Worm (Caenorhabditis elegans) whole organism, L4 larva: Measurements from ENCODE around the gene M01H9.2.

Source experiments
- F49E8.2 ChIP-seq: sonication (generic microtip); optimal IDR thresholded peaks from 2 replicates; lab custom pipeline; 2016; ENCODE audit warnings: missing compliant biosample characterization, mild to moderate bottlenecking, missing genetic modification characterization, borderline replicate concordance
- Y105C5A.15 ChIP-seq: fragments of 200-800 bp; sonication (Bioruptor generic); IDR thresholded peaks from 2 replicates; pipeline ENCODE4 v1.3.6; 2022; ENCODE audit warnings: missing genetic modification characterization, missing compliant biosample characterization
- Y48G9A.11 ChIP-seq: fragments of 200-800 bp; sonication (Bioruptor generic); IDR thresholded peaks from 2 replicates; pipeline ENCODE4 v1.3.6; 2022; ENCODE audit warnings: missing genetic modification reagents, missing genetic modification characterization, missing compliant biosample characterization
- ZK337.2 ChIP-seq: fragments of 200-800 bp; sonication (Bioruptor generic); IDR thresholded peaks from 2 replicates; pipeline ENCODE4 v1.3.6; 2022; ENCODE audit warnings: missing genetic modification reagents, missing genetic modification characterization, missing compliant biosample characterization
- aha-1 ChIP-seq: fragments of 150-350 bp; peaks from one replicate; lab custom pipeline; 2014; ENCODE audit warnings: missing biosample characterization, missing genetic modification characterization
- aly-2 ChIP-seq: sonication (generic microtip); optimal IDR thresholded peaks from 2 replicates; lab custom pipeline; 2018; ENCODE audit warnings: missing biosample characterization, missing genetic modification characterization
- ama-1 ChIP-seq: fragments of 150-350 bp; optimal IDR thresholded peaks from 2 replicates; lab custom pipeline; 2014; ENCODE audit warnings: inconsistent platforms, mixed read lengths
- attf-4 ChIP-seq: sonication (generic microtip); optimal IDR thresholded peaks from 3 replicates; lab custom pipeline; 2017; ENCODE audit warnings: missing biosample characterization, missing genetic modification characterization
- ceh-28 ChIP-seq: fragments of 150-350 bp; optimal IDR thresholded peaks from 2 replicates; lab custom pipeline; 2014; ENCODE audit warnings: missing biosample characterization, missing genetic modification reagents, missing genetic modification characterization
- ceh-44 ChIP-seq: fragments of 200-800 bp; sonication (Bioruptor generic); IDR thresholded peaks from 2 replicates; pipeline ENCODE4 v1.3.6; 2022; ENCODE audit warnings: missing genetic modification reagents, missing genetic modification characterization, missing compliant biosample characterization
- ceh-62 ChIP-seq: sonication (generic microtip); optimal IDR thresholded peaks from 2 replicates; lab custom pipeline; 2017; ENCODE audit warnings: missing biosample characterization, missing genetic modification characterization
- ceh-82 ChIP-seq: sonication (generic microtip); optimal IDR thresholded peaks from 2 replicates; lab custom pipeline; 2017; ENCODE audit warnings: missing biosample characterization, missing genetic modification characterization
- ctbp-1 ChIP-seq: fragments of 200-800 bp; sonication (Bioruptor generic); IDR thresholded peaks from 2 replicates; pipeline ENCODE4 v1.3.6; 2022; ENCODE audit warnings: missing genetic modification reagents, missing genetic modification characterization, missing compliant biosample characterization
- daf-16 ChIP-seq, 3 experiments: sonication (generic microtip); optimal IDR thresholded peaks; 2 replicates each; lab custom pipeline; 2016 to 2017; ENCODE audit warnings: missing genetic modification characterization in 3 of 3, missing genetic modification reagents in 3 of 3, mild to moderate bottlenecking in 2 of 3, missing compliant biosample characterization in 2 of 3, missing biosample characterization in 1 of 3, moderate library complexity in 1 of 3
- daf-19 ChIP-seq: fragments of 200-800 bp; sonication (Bioruptor generic); conservative IDR thresholded peaks from 2 replicates; pipeline ENCODE4 v1.3.6; 2022; ENCODE audit warnings: missing genetic modification characterization, missing compliant biosample characterization
- daf-8 ChIP-seq: fragments of 200-800 bp; sonication (Bioruptor generic); IDR thresholded peaks from 2 replicates; pipeline ENCODE4 v1.3.6; 2022; ENCODE audit warnings: missing genetic modification characterization, missing compliant biosample characterization
- dmd-6 ChIP-seq: fragments of 200-800 bp; sonication (Bioruptor generic); IDR thresholded peaks from 2 replicates; pipeline ENCODE4 v1.3.6; 2022; ENCODE audit warnings: missing genetic modification reagents, missing genetic modification characterization, missing compliant biosample characterization
- dmd-8 ChIP-seq: fragments of 200-800 bp; sonication (Bioruptor generic); IDR thresholded peaks from 2 replicates; pipeline ENCODE4 v1.3.6; 2022; ENCODE audit warnings: missing genetic modification characterization, missing compliant biosample characterization
- dpl-1 ChIP-seq: fragments of 150-350 bp; optimal IDR thresholded peaks from 2 replicates; lab custom pipeline; 2014; ENCODE audit warnings: missing biosample characterization, missing genetic modification reagents, missing genetic modification characterization
- duxl-1 ChIP-seq: sonication (generic microtip); optimal IDR thresholded peaks from 2 replicates; lab custom pipeline; 2016; ENCODE audit warnings: mild to moderate bottlenecking, missing genetic modification characterization, moderate library complexity, missing compliant biosample characterization; ENCODE audit not compliant: poor library complexity
- fkh-10 ChIP-seq: fragments of 150-350 bp; optimal IDR thresholded peaks from 2 replicates; lab custom pipeline; 2014; ENCODE audit warnings: missing biosample characterization, missing genetic modification reagents, missing genetic modification characterization
- fos-1 ChIP-seq: fragments of 150-350 bp; optimal IDR thresholded peaks from 2 replicates; lab custom pipeline; 2014; ENCODE audit warnings: missing biosample characterization, missing genetic modification characterization
- hif-1 ChIP-seq, 2 experiments: sonication (generic microtip); optimal IDR thresholded peaks; 2 replicates each; lab custom pipeline; 2016 to 2017; ENCODE audit warnings: missing compliant biosample characterization in 2 of 2, missing genetic modification characterization in 2 of 2, missing genetic modification reagents in 2 of 2, missing genotype in 2 of 2, mild to moderate bottlenecking in 1 of 2
- hlh-30 ChIP-seq: sonication (generic microtip); optimal IDR thresholded peaks from 2 replicates; lab custom pipeline; 2017; ENCODE audit warnings: antibody characterized with exemption, mild to moderate bottlenecking, missing genetic modification characterization, missing compliant biosample characterization; ENCODE audit not compliant: insufficient read depth
- hmg-1.1 ChIP-seq: fragments of 200-800 bp; sonication (Bioruptor generic); IDR thresholded peaks from 2 replicates; pipeline ENCODE4 v1.3.6; 2022; ENCODE audit warnings: missing genetic modification reagents, missing genetic modification characterization, missing compliant biosample characterization
- jun-1 ChIP-seq: fragments of 150-350 bp; optimal IDR thresholded peaks from 2 replicates; lab custom pipeline; 2014; ENCODE audit warnings: missing biosample characterization, missing genetic modification reagents, missing genetic modification characterization
- lin-1 ChIP-seq: fragments of 200-800 bp; sonication (Bioruptor generic); IDR thresholded peaks from 2 replicates; pipeline ENCODE4 v1.3.6; 2022; ENCODE audit warnings: missing genetic modification reagents, missing genetic modification characterization, missing compliant biosample characterization
- lin-13 ChIP-seq: fragments of 150-350 bp; optimal IDR thresholded peaks from 2 replicates; lab custom pipeline; 2014; ENCODE audit warnings: missing biosample characterization, missing genetic modification reagents, missing genetic modification characterization
- lin-29 ChIP-seq: fragments of 200-800 bp; sonication (Bioruptor generic); IDR thresholded peaks from 2 replicates; pipeline ENCODE4 v1.3.6; 2022; ENCODE audit warnings: missing genetic modification reagents, missing genetic modification characterization, missing compliant biosample characterization
- lin-38 ChIP-seq: fragments of 200-800 bp; sonication (Bioruptor generic); IDR thresholded peaks from 2 replicates; pipeline ENCODE4 v1.3.6; 2022; ENCODE audit warnings: missing genetic modification reagents, missing genetic modification characterization, missing compliant biosample characterization
- madf-9 ChIP-seq: fragments of 200-800 bp; sonication (Bioruptor generic); conservative IDR thresholded peaks from 2 replicates; pipeline ENCODE4 v1.3.6; 2022; ENCODE audit warnings: missing genetic modification reagents, missing genetic modification characterization, missing compliant biosample characterization
- mdt-29 ChIP-seq: fragments of 200-800 bp; sonication (Bioruptor generic); IDR thresholded peaks from 2 replicates; pipeline ENCODE4 v1.3.6; 2022; ENCODE audit warnings: missing genetic modification reagents, missing genetic modification characterization, missing compliant biosample characterization
- nhr-11 ChIP-seq: fragments of 150-350 bp; optimal IDR thresholded peaks from 2 replicates; lab custom pipeline; 2014; ENCODE audit warnings: missing biosample characterization, missing genetic modification characterization
- nhr-111 ChIP-seq: fragments of 200-800 bp; sonication (Bioruptor generic); optimal IDR thresholded peaks from 2 replicates; lab custom pipeline; 2018; ENCODE audit warnings: mild to moderate bottlenecking, missing genetic modification characterization, missing compliant biosample characterization
- nhr-25 ChIP-seq: sonication (generic microtip); optimal IDR thresholded peaks from 2 replicates; lab custom pipeline; 2017; ENCODE audit warnings: missing genetic modification characterization, mild to moderate bottlenecking, missing compliant biosample characterization, antibody characterized with exemption, moderate library complexity, borderline replicate concordance; ENCODE audit not compliant: insufficient read depth
- nhr-6 ChIP-seq: fragments of 150-350 bp; optimal IDR thresholded peaks from 2 replicates; lab custom pipeline; 2014; ENCODE audit warnings: missing biosample characterization, missing genetic modification characterization
- saeg-2 ChIP-seq: fragments of 200-800 bp; sonication (Bioruptor generic); IDR thresholded peaks from 2 replicates; pipeline ENCODE4 v1.3.6; 2022; ENCODE audit warnings: missing genetic modification reagents, missing genetic modification characterization, missing compliant biosample characterization
- snpc-1.2 ChIP-seq: fragments of 200-800 bp; sonication (Bioruptor generic); IDR thresholded peaks from 2 replicates; pipeline ENCODE4 v1.3.6; 2022; ENCODE audit warnings: missing genetic modification reagents, missing genetic modification characterization, missing compliant biosample characterization
- snpc-4 ChIP-seq: fragments of 150-350 bp; optimal IDR thresholded peaks from 2 replicates; lab custom pipeline; 2014; ENCODE audit warnings: missing biosample characterization, missing genetic modification characterization
- spr-3 ChIP-seq: fragments of 200-800 bp; sonication (Bioruptor generic); optimal IDR thresholded peaks from 2 replicates; lab custom pipeline; 2018; ENCODE audit warnings: mild to moderate bottlenecking, missing genetic modification characterization, missing compliant biosample characterization
- tra-1 ChIP-seq: fragments of 200-800 bp; sonication (Bioruptor generic); IDR thresholded peaks from 2 replicates; pipeline ENCODE4 v1.3.6; 2022; ENCODE audit warnings: missing genetic modification reagents, missing genetic modification characterization, missing compliant biosample characterization
- unc-39 ChIP-seq: sonication (generic microtip); optimal IDR thresholded peaks from 2 replicates; lab custom pipeline; 2017; ENCODE audit warnings: missing biosample characterization, missing genetic modification characterization
- zfp-3 ChIP-seq: fragments of 200-800 bp; sonication (Bioruptor generic); conservative IDR thresholded peaks from 2 replicates; pipeline ENCODE4 v1.3.6; 2022; ENCODE audit warnings: missing genetic modification reagents, missing genetic modification characterization, missing compliant biosample characterization
- zip-2 ChIP-seq: fragments of 150-350 bp; optimal IDR thresholded peaks from 2 replicates; lab custom pipeline; 2014; ENCODE audit warnings: missing biosample characterization, missing genetic modification characterization
- ztf-7 ChIP-seq: fragments of 150-350 bp; optimal IDR thresholded peaks from 2 replicates; lab custom pipeline; 2014; ENCODE audit warnings: missing biosample characterization, missing genetic modification characterization

Gene M01H9.2

DNA sequence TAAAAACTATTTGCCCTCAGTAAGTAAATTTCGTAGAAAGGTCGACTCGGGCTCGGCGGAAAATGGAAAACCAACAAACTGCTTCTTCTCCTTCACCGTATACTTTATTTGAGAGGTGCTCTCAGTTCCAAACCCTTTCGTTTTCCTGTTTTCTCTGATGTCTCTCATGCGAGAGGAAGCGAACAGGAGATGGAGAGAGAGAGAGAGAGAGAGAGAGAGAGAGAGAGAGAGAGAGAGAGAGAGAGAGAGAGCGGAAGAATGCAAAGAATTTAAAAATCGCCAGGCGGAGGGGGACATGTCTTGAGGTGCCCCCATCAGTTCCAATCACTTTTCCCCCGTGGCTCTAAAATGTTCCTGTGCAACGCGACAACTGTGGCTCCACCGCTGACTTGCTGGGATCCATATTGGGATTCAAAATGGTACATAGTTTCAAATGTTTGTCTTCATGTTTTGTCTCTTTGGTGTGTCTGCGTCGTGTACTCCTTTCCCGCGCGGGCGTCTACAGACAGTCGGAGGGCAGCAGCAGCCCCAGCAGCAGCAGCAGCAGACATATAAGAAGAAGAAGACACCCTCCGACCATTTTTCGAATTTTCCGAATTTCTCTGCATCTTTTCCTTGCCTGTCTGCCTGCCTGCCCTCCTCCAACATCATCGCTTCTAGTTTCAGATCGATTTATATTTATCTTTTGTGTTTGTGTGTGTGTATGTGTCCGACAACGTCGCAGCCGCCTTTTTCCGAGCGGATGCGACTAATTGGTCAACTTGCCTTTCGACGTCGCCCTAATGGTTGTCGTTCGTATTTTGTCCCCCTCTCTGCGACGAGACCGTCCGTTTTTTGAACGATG is 8.5 kb downstream of the M01H9.2 start, which contains the start of gene R08C7.11 (continued):
- peak; percentile 6 for TF ChIP-seq hlh-30 (tag; lab: Kevin White, UChicago)
- TF ChIP-seq, all 104 proteins: peak for 16

DNA sequence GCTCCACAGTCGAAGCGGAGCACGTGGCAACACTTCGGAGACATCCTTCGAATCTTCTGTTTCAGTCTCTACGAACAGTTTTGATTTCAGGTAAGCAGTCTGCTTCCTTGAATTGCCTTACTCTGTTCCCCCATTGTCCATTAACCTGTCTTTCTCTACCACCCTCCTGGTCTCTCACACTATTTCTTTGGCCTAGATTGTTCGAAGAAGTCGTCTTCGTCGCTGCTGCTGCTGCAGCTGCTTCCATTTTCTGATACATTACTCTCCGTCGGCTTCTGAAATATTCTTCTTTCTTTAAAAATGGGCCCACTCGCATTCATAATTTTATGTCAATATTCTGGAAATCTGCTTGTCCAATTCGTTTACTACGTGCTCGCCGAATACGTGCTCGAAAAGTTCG is 11.5 kb downstream of the M01H9.2 start, which contains the start of gene R08C7.1:
Gene R08C7.1 (plus strand): TSS at position 301 of the 400 bp plus-strand sequence.
- TF ChIP-seq dmd-6 (GFP tag; lab: Robert Waterston, UW) (no peak), nhr-6 (tag; lab: Kevin White, UChicago) (no peak), nhr-25 (no peak), Y48G9A.11 (GFP tag; lab: Robert Waterston, UW) (no peak)

DNA sequence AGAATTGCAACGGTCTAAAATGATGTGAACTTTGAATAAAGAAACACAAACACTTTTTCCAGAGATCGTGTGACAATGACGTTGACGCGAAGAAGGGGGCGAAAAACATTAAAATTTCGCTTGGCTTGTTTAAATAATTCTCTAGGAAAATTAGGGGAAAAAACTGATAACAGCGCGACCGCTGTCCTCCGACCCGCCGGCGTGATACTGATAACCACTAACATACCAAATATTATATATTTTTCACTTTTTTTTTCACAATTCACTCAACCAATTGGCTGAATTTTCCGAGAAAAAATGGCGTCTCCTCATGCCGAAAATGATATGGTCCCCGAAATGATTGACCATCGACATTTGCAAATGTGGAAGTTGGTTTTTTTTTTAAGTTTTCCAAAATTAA is 13.2 kb downstream of the M01H9.2 start:
- TF ChIP-seq snpc-4 (tag; lab: Kevin White, UChicago) = no peak
- TF ChIP-seq dpl-1 = no peak
- no peak for TF ChIP-seq fkh-10 (GFP tag; lab: Kevin White, UChicago)
- no peak for TF ChIP-seq spr-3 (GFP tag; lab: Kevin White, UChicago)
- no peak for TF ChIP-seq ceh-82 (tag; lab: Kevin White, UChicago)
- no peak for TF ChIP-seq daf-19 (GFP tag; lab: Robert Waterston, UW)
- no peak for TF ChIP-seq dmd-8 (GFP tag; lab: Robert Waterston, UW)
- no peak for TF ChIP-seq madf-9 (GFP tag; lab: Robert Waterston, UW)
- no peak for TF ChIP-seq hif-1 (tag; optimal IDR thresholded peaks at IDR 0.05; lab: Kevin White, UChicago)
- TF ChIP-seq aly-2 (tag; lab: Kevin White, UChicago) = no peak
- no peak for TF ChIP-seq jun-1 (tag; lab: Kevin White, UChicago)
- TF ChIP-seq nhr-25 = no peak
- no peak for TF ChIP-seq ceh-44
- no peak for TF ChIP-seq ztf-7
- TF ChIP-seq snpc-1.2 (GFP tag; lab: Robert Waterston, UW) = peak; percentile 27; the same call in 1 of the 2 replicates
- peak; percentile 25 for TF ChIP-seq aha-1 (tag; lab: Kevin White, UChicago)
- no peak for TF ChIP-seq saeg-2
- no peak for TF ChIP-seq duxl-1 (tag; lab: Kevin White, UChicago)
- no peak for TF ChIP-seq ceh-62 (tag; lab: Kevin White, UChicago)
- no peak for TF ChIP-seq unc-39 (tag; lab: Kevin White, UChicago)
- no peak for TF ChIP-seq lin-29 (GFP tag; lab: Robert Waterston, UW)
- no peak for TF ChIP-seq nhr-111 (GFP tag; lab: Kevin White, UChicago)
- no peak; the same call in 1 of the 2 replicates for TF ChIP-seq zfp-3 (GFP tag; lab: Robert Waterston, UW)
- no peak for TF ChIP-seq fos-1 (tag; lab: Kevin White, UChicago)
- TF ChIP-seq zip-2 (tag; lab: Kevin White, UChicago) = no peak
- 0 out of 2 replicates have a peak, but pooled peaks have one; percentile 22 for TF ChIP-seq tra-1 (GFP tag; lab: Robert Waterston, UW)
- no peak for TF ChIP-seq mdt-29 (GFP tag; lab: Robert Waterston, UW)
- no peak for TF ChIP-seq lin-13 (GFP tag; lab: Kevin White, UChicago)
- TF ChIP-seq Y105C5A.15 (GFP tag; lab: Robert Waterston, UW) = no peak
- no peak for TF ChIP-seq daf-8 (GFP tag; lab: Robert Waterston, UW)
- peak; percentile 19 for TF ChIP-seq F49E8.2 (tag; lab: Kevin White, UChicago)
- no peak for TF ChIP-seq hmg-1.1 (GFP tag; lab: Robert Waterston, UW)
- no peak for TF ChIP-seq nhr-11 (tag; lab: Kevin White, UChicago)
- no peak for TF ChIP-seq ZK337.2
- peak; percentile 62 for TF ChIP-seq lin-38 (GFP tag; lab: Robert Waterston, UW)
- TF ChIP-seq hlh-30 (tag; lab: Kevin White, UChicago) = no peak
- no peak; the same call in 1 of the 2 replicates for TF ChIP-seq lin-1 (GFP tag; lab: Robert Waterston, UW)
- TF ChIP-seq ceh-28 (tag; lab: Kevin White, UChicago) = no peak
- TF ChIP-seq ama-1 (lab: Kevin White, UChicago) = peak; percentile 87
- peak in 1 of 2 experiments; percentile 53 for TF ChIP-seq daf-16 (GFP tag; optimal IDR thresholded peaks at IDR 0.05; lab: Kevin White, UChicago)
- peak; percentile 64 for TF ChIP-seq daf-16 (tag; optimal IDR thresholded peaks at IDR 0.05; lab: Kevin White, UChicago)
- no peak for TF ChIP-seq attf-4 (tag; lab: Kevin White, UChicago)
- no peak for TF ChIP-seq ctbp-1 (GFP tag; lab: Robert Waterston, UW)
